Fruit fly (Drosophila melanogaster) whole organism, prepupa: ENCODE data around the gene sunn.

Experiments used
- CG15336 ChIP-seq: fragments of 200-800 bp; sonication (Bioruptor generic); IDR thresholded peaks from 2 replicates; pipeline ENCODE4 v1.3.6; 2022; ENCODE audit warnings: missing biosample characterization, missing genetic modification characterization
- CG34406 ChIP-seq: fragments of 200-800 bp; sonication (Bioruptor generic); optimal IDR thresholded peaks from 3 replicates; lab custom pipeline; 2016; ENCODE audit warnings: missing biosample characterization, missing genetic modification characterization
- CG8119 ChIP-seq: fragments of 200-800 bp; sonication (Bioruptor generic); IDR thresholded peaks from 3 replicates; pipeline ENCODE4 v1.3.6; 2022; ENCODE audit warnings: missing biosample characterization, missing genetic modification characterization
- CG9139 ChIP-seq: fragments of 200-800 bp; sonication (Bioruptor generic); optimal IDR thresholded peaks from 3 replicates; lab custom pipeline; 2017; ENCODE audit warnings: missing biosample characterization, mild to moderate bottlenecking, missing genetic modification characterization
- Ets96B ChIP-seq: fragments of 200-800 bp; optimal IDR thresholded peaks from 2 replicates; lab custom pipeline; 2019; ENCODE audit warnings: missing biosample characterization, mild to moderate bottlenecking, missing genetic modification characterization, moderate library complexity
- Hr4 ChIP-seq: fragments of 200-800 bp; sonication (Bioruptor generic); optimal IDR thresholded peaks from 3 replicates; lab custom pipeline; 2016; ENCODE audit warnings: missing biosample characterization, missing genetic modification characterization
- Sox102F ChIP-seq: fragments of 200-800 bp; sonication (Bioruptor generic); optimal IDR thresholded peaks from 2 replicates; lab custom pipeline; 2016; ENCODE audit warnings: missing biosample characterization, mild to moderate bottlenecking, missing genetic modification characterization
- Sox14 ChIP-seq: fragments of 200-800 bp; sonication (Bioruptor generic); optimal IDR thresholded peaks from 3 replicates; lab custom pipeline; 2016; ENCODE audit warnings: missing biosample characterization, missing genetic modification characterization
- Sox15 ChIP-seq: fragments of 200-800 bp; sonication (Bioruptor generic); optimal IDR thresholded peaks from 3 replicates; lab custom pipeline; 2016; ENCODE audit warnings: missing biosample characterization, missing genetic modification characterization
- dsx ChIP-seq: fragments of 200-800 bp; optimal IDR thresholded peaks from 3 replicates; lab custom pipeline; 2019; ENCODE audit warnings: missing biosample characterization, mild to moderate bottlenecking, missing genetic modification characterization, moderate library complexity; ENCODE audit not compliant: poor library complexity, severe bottlenecking
- fd85E ChIP-seq: fragments of 200-800 bp; sonication (Bioruptor generic); optimal IDR thresholded peaks from 3 replicates; lab custom pipeline; 2016; ENCODE audit warnings: missing biosample characterization, missing genetic modification characterization
- salr ChIP-seq, 2 experiments: fragments of 200-800 bp; sonication (Bioruptor generic); optimal IDR thresholded peaks; 3 replicates each; lab custom pipeline; 2016 to 2018; ENCODE audit warnings: missing biosample characterization in 2 of 2, missing genetic modification characterization in 2 of 2, mild to moderate bottlenecking in 1 of 2
- topi ChIP-seq: fragments of 200-800 bp; sonication (Bioruptor generic); optimal IDR thresholded peaks from 3 replicates; lab custom pipeline; 2016; ENCODE audit warnings: missing biosample characterization, missing genetic modification characterization

DNA sequence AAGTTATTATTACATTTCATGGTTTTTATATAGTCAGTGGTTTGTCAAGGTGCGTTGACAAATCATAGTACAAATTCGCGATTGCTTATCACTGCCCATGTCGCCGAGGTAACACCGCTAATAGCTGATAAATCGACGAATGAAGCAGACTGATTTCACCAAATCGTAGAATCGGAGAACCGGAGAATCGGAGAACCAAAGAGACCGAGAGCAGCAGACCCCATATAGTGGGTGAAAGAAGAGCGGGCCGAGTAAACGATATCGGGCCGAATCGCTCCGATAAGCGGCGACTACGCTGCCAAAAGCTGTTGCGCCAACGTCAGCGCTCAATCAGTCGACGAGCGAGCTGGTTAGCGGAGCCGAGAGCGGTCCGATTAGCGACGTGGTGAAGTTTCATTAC is 48.6 kb downstream of the sunn start, which contains the start of gene CG14131:
- no peak for TF ChIP-seq CG15336
- TF ChIP-seq CG8119 (GFP tag; lab: Robert Waterston, UW) = no peak
- TF ChIP-seq CG9139 (GFP tag; lab: Kevin White, UChicago) = no peak
- no peak for TF ChIP-seq fd85E (GFP tag; lab: Kevin White, UChicago)
- TF ChIP-seq topi (GFP tag; lab: Kevin White, UChicago) = no peak
- no peak for TF ChIP-seq dsx (GFP tag; lab: Kevin White, UChicago)
- TF ChIP-seq salr (GFP tag; optimal IDR thresholded peaks at IDR 0.05; lab: Kevin White, UChicago) = no peak
- no peak for TF ChIP-seq Sox102F (GFP tag; lab: Kevin White, UChicago)
- no peak for TF ChIP-seq Ets96B
- no peak for TF ChIP-seq Hr4 (GFP tag; lab: Kevin White, UChicago)
- no peak for TF ChIP-seq CG34406 (GFP tag; lab: Kevin White, UChicago)
- TF ChIP-seq Sox14 = peak; percentile 17
- no peak for TF ChIP-seq Sox15
